Worm (Caenorhabditis elegans) whole organism, L2 larva: Measurements from ENCODE around the gene T09F5.2.
A peak's percentile ranks its signal among the peaks of the same experiment; 100 is the strongest.

Experiments used
- C34F6.9 ChIP-seq: fragments of 150-350 bp; optimal IDR thresholded peaks from 2 replicates; lab custom pipeline; 2014; ENCODE audit warnings: missing biosample characterization, missing genetic modification characterization
- F13H6.1 ChIP-seq: sonication (generic microtip); optimal IDR thresholded peaks from 2 replicates; lab custom pipeline; 2016; ENCODE audit warnings: missing genetic modification characterization, missing compliant biosample characterization
- R02D3.7 ChIP-seq: fragments of 150-350 bp; optimal IDR thresholded peaks from 2 replicates; lab custom pipeline; 2014; ENCODE audit warnings: missing biosample characterization, missing genetic modification characterization
- Y55F3AM.14 ChIP-seq: fragments of 200-800 bp; sonication (Bioruptor generic); optimal IDR thresholded peaks from 2 replicates; lab custom pipeline; 2018; ENCODE audit warnings: mild to moderate bottlenecking, missing genetic modification characterization, missing compliant biosample characterization
- ZK546.5 ChIP-seq: sonication (generic microtip); optimal IDR thresholded peaks from 2 replicates; lab custom pipeline; 2017; ENCODE audit warnings: missing biosample characterization, missing genetic modification characterization
- aly-2 ChIP-seq: fragments of 150-350 bp; optimal IDR thresholded peaks from 2 replicates; lab custom pipeline; 2014; ENCODE audit warnings: missing biosample characterization, missing genetic modification characterization
- ama-1 ChIP-seq: fragments of 150-350 bp; optimal IDR thresholded peaks from 2 replicates; lab custom pipeline; 2018; ENCODE audit warnings: inconsistent platforms
- blmp-1 ChIP-seq: sonication (generic microtip); optimal IDR thresholded peaks from 2 replicates; lab custom pipeline; 2017; ENCODE audit warnings: missing genetic modification characterization, mild to moderate bottlenecking, missing compliant biosample characterization, antibody characterized with exemption, moderate library complexity; ENCODE audit not compliant: insufficient read depth
- ceh-82 ChIP-seq: fragments of 150-350 bp; optimal IDR thresholded peaks from 2 replicates; lab custom pipeline; 2014; ENCODE audit warnings: missing biosample characterization, missing genetic modification characterization
- crh-2 ChIP-seq: sonication (generic microtip); optimal IDR thresholded peaks from 2 replicates; lab custom pipeline; 2017; ENCODE audit warnings: missing biosample characterization, missing genetic modification characterization
- dmd-4 ChIP-seq: sonication (generic microtip); optimal IDR thresholded peaks from 2 replicates; lab custom pipeline; 2017; ENCODE audit warnings: missing biosample characterization, missing genetic modification characterization
- egl-27 ChIP-seq: sonication (generic microtip); optimal IDR thresholded peaks from 3 replicates; lab custom pipeline; 2017; ENCODE audit warnings: missing biosample characterization, missing genetic modification reagents, missing genetic modification characterization
- elt-1 ChIP-seq: fragments of 150-350 bp; optimal IDR thresholded peaks from 2 replicates; lab custom pipeline; 2014; ENCODE audit warnings: missing biosample characterization, missing genetic modification characterization
- elt-3 ChIP-seq: sonication (generic microtip); optimal IDR thresholded peaks from 2 replicates; lab custom pipeline; 2017; ENCODE audit warnings: missing biosample characterization, missing genetic modification characterization
- fos-1 ChIP-seq: fragments of 150-350 bp; optimal IDR thresholded peaks from 2 replicates; lab custom pipeline; 2014; ENCODE audit warnings: missing biosample characterization, missing genetic modification characterization
- gmeb-1 ChIP-seq: fragments of 150-350 bp; optimal IDR thresholded peaks from 2 replicates; lab custom pipeline; 2014; ENCODE audit warnings: missing biosample characterization, missing genetic modification characterization
- lin-11 ChIP-seq: fragments of 150-350 bp; sonication (generic microtip); optimal IDR thresholded peaks from 2 replicates; lab custom pipeline; 2014; ENCODE audit warnings: missing biosample characterization, missing genetic modification characterization, inconsistent platforms, mixed read lengths
- lin-13 ChIP-seq: fragments of 150-350 bp; optimal IDR thresholded peaks from 2 replicates; lab custom pipeline; 2014; ENCODE audit warnings: missing biosample characterization, missing genetic modification reagents, missing genetic modification characterization
- lin-39 ChIP-seq: fragments of 150-350 bp; optimal IDR thresholded peaks from 2 replicates; lab custom pipeline; 2014; ENCODE audit warnings: missing biosample characterization, missing genetic modification reagents, missing genetic modification characterization
- lsy-2 ChIP-seq, 2 experiments: fragments of 150-350 bp in 1 of 2; sonication (generic microtip) in 1 of 2; optimal IDR thresholded peaks; 2 replicates each; lab custom pipeline; 2014 to 2017; ENCODE audit warnings: missing biosample characterization in 2 of 2, missing genetic modification characterization in 2 of 2
- mab-5 ChIP-seq: fragments of 150-350 bp; optimal IDR thresholded peaks from 2 replicates; lab custom pipeline; 2014; ENCODE audit warnings: missing biosample characterization, missing genetic modification characterization
- mbf-1 ChIP-seq: sonication (generic microtip); optimal IDR thresholded peaks from 2 replicates; lab custom pipeline; 2017; ENCODE audit warnings: missing biosample characterization, missing genetic modification characterization
- mdl-1 ChIP-seq, 2 experiments: fragments of 150-350 bp in 1 of 2; sonication (generic microtip) in 1 of 2; optimal IDR thresholded peaks; 2 replicates each; lab custom pipeline; 2017; ENCODE audit warnings: missing biosample characterization in 2 of 2, missing genetic modification characterization in 2 of 2
- nhr-10 ChIP-seq: sonication (generic microtip); optimal IDR thresholded peaks from 2 replicates; lab custom pipeline; 2017; ENCODE audit warnings: missing biosample characterization, missing genetic modification characterization
- nhr-11 ChIP-seq: fragments of 150-350 bp; optimal IDR thresholded peaks from 2 replicates; lab custom pipeline; 2014; ENCODE audit warnings: missing biosample characterization, missing genetic modification characterization
- nhr-12 ChIP-seq: fragments of 150-350 bp; optimal IDR thresholded peaks from 2 replicates; lab custom pipeline; 2014; ENCODE audit warnings: missing biosample characterization, missing genetic modification characterization
- nhr-129 ChIP-seq: fragments of 150-350 bp; optimal IDR thresholded peaks from 2 replicates; lab custom pipeline; 2014; ENCODE audit warnings: missing biosample characterization, missing genetic modification characterization
- nhr-21 ChIP-seq: fragments of 150-350 bp; optimal IDR thresholded peaks from 2 replicates; lab custom pipeline; 2014; ENCODE audit warnings: missing biosample characterization, missing genetic modification characterization
- nhr-23 ChIP-seq: fragments of 150-350 bp; optimal IDR thresholded peaks from 2 replicates; lab custom pipeline; 2014; ENCODE audit warnings: missing biosample characterization, missing genetic modification reagents, missing genetic modification characterization
- nhr-237 ChIP-seq: fragments of 150-350 bp; optimal IDR thresholded peaks from 2 replicates; lab custom pipeline; 2014; ENCODE audit warnings: missing biosample characterization, missing genetic modification characterization
- nhr-25 ChIP-seq: fragments of 150-350 bp; sonication (generic microtip); optimal IDR thresholded peaks from 3 replicates; lab custom pipeline; 2014; ENCODE audit warnings: missing biosample characterization, missing genetic modification characterization
- nhr-6 ChIP-seq: fragments of 150-350 bp; optimal IDR thresholded peaks from 2 replicates; lab custom pipeline; 2014; ENCODE audit warnings: missing biosample characterization, missing genetic modification characterization
- nhr-77 ChIP-seq: fragments of 150-350 bp; optimal IDR thresholded peaks from 2 replicates; lab custom pipeline; 2014; ENCODE audit warnings: missing biosample characterization, missing genetic modification characterization
- peb-1 ChIP-seq: fragments of 150-350 bp; optimal IDR thresholded peaks from 2 replicates; lab custom pipeline; 2014; ENCODE audit warnings: missing biosample characterization, missing genetic modification characterization
- sem-4 ChIP-seq: fragments of 150-350 bp; optimal IDR thresholded peaks from 2 replicates; lab custom pipeline; 2014; ENCODE audit warnings: missing biosample characterization, missing genetic modification reagents, missing genetic modification characterization
- skn-1 ChIP-seq: sonication (generic microtip); optimal IDR thresholded peaks from 2 replicates; lab custom pipeline; 2017; ENCODE audit warnings: missing biosample characterization, missing genetic modification characterization
- sma-3 ChIP-seq: sonication (generic microtip); optimal IDR thresholded peaks from 2 replicates; lab custom pipeline; 2016; ENCODE audit warnings: missing genetic modification reagents, missing genetic modification characterization, missing compliant biosample characterization
- sma-9 ChIP-seq, 2 experiments: fragments of 150-350 bp in 1 of 2; sonication (generic microtip) in 1 of 2; optimal IDR thresholded peaks; 2 replicates each; lab custom pipeline; 2014 to 2016; ENCODE audit warnings: missing genetic modification characterization in 2 of 2, mild to moderate bottlenecking in 1 of 2, missing biosample characterization in 1 of 2, missing compliant biosample characterization in 1 of 2, missing genetic modification reagents in 1 of 2, moderate library complexity in 1 of 2
- snpc-4 ChIP-seq: fragments of 150-350 bp; optimal IDR thresholded peaks from 2 replicates; lab custom pipeline; 2014; ENCODE audit warnings: missing biosample characterization, missing genetic modification characterization
- unc-39 ChIP-seq: fragments of 150-350 bp; optimal IDR thresholded peaks from 2 replicates; lab custom pipeline; 2014; ENCODE audit warnings: missing biosample characterization, missing genetic modification characterization
- unc-55 ChIP-seq: fragments of 150-350 bp; sonication (generic microtip); optimal IDR thresholded peaks from 3 replicates; lab custom pipeline; 2014; ENCODE audit warnings: missing biosample characterization, missing genetic modification reagents, missing genetic modification characterization
- unc-62 ChIP-seq: fragments of 150-350 bp; optimal IDR thresholded peaks from 2 replicates; lab custom pipeline; 2014; ENCODE audit warnings: missing biosample characterization, missing genetic modification reagents, missing genetic modification characterization
- zag-1 ChIP-seq: fragments of 150-350 bp; optimal IDR thresholded peaks from 2 replicates; lab custom pipeline; 2014; ENCODE audit warnings: missing biosample characterization, missing genetic modification characterization
- ztf-1 ChIP-seq: fragments of 200-800 bp; sonication (Bioruptor generic); conservative IDR thresholded peaks from 2 replicates; pipeline ENCODE4 v1.3.6; 2022; ENCODE audit warnings: missing genetic modification characterization, missing compliant biosample characterization
- ztf-11 ChIP-seq: sonication (generic microtip); optimal IDR thresholded peaks from 2 replicates; lab custom pipeline; 2017; ENCODE audit warnings: missing biosample characterization, missing genetic modification characterization
- ztf-4 ChIP-seq: fragments of 150-350 bp; optimal IDR thresholded peaks from 2 replicates; lab custom pipeline; 2014; ENCODE audit warnings: missing biosample characterization, missing genetic modification characterization

T09F5.2 gene

ce11 chrV:15186259-15186927, 35.6 kb downstream of the T09F5.2 start, which contains the start of gene Y75B12B.3:
Y75B12B.3 (minus strand) TSS chrV:15186279.
- TF ChIP-seq lin-13 (GFP tag; lab: Kevin White, UChicago) = no peak
- no peak for TF ChIP-seq skn-1 (tag; lab: Kevin White, UChicago)
- no peak for TF ChIP-seq blmp-1
- TF ChIP-seq sma-3 (GFP tag; lab: Kevin White, UChicago) = no peak
- TF ChIP-seq ZK546.5 (tag; lab: Kevin White, UChicago) = no peak
- TF ChIP-seq nhr-77 = no peak
- TF ChIP-seq ama-1 (lab: Kevin White, UChicago) = peak; percentile 75
- no peak for TF ChIP-seq lin-39 (tag; lab: Kevin White, UChicago)
- no peak for TF ChIP-seq nhr-6 (tag; lab: Kevin White, UChicago)
- TF ChIP-seq Y55F3AM.14 (GFP tag; lab: Kevin White, UChicago) = no peak
- TF ChIP-seq lsy-2 (tag; optimal IDR thresholded peaks at IDR 0.05; lab: Kevin White, UChicago) = peak in 1 of 2 experiments; percentile 29
- no peak for TF ChIP-seq nhr-237 (tag; lab: Kevin White, UChicago)
- no peak for TF ChIP-seq R02D3.7 (tag; lab: Kevin White, UChicago)
- TF ChIP-seq C34F6.9 (tag; lab: Kevin White, UChicago) = no peak
- no peak for TF ChIP-seq mbf-1 (tag; lab: Kevin White, UChicago)
- TF ChIP-seq, all 48 proteins: peak for 2

ce11 chrV:15187083-15188057, 36.6 kb downstream of the T09F5.2 start, which contains the start of the genes cyn-7 and bath-36:
cyn-7 (minus strand) TSS chrV:15187378.
bath-36 (plus strand) TSS chrV:15187888.
- TF ChIP-seq ztf-1 = no peak
- TF ChIP-seq nhr-12 (tag; lab: Kevin White, UChicago) = no peak
- peak; percentile 70 for TF ChIP-seq egl-27 (tag; lab: Kevin White, UChicago)
- TF ChIP-seq dmd-4 (tag; lab: Kevin White, UChicago) = no peak
- peak; percentile 71 for TF ChIP-seq nhr-129 (tag; lab: Kevin White, UChicago)
- peak; percentile 75 for TF ChIP-seq nhr-25 (tag; lab: Kevin White, UChicago)
- no peak for TF ChIP-seq zag-1 (tag; lab: Kevin White, UChicago)
- peak; percentile 89 for TF ChIP-seq fos-1 (tag; lab: Kevin White, UChicago)
- peak; percentile 28 for TF ChIP-seq snpc-4 (tag; lab: Kevin White, UChicago)
- TF ChIP-seq sma-3 (GFP tag; lab: Kevin White, UChicago) = peak; percentile 88
- peak; percentile 86 for TF ChIP-seq C34F6.9 (tag; lab: Kevin White, UChicago)
- no peak for TF ChIP-seq unc-39 (tag; lab: Kevin White, UChicago)
- peak; percentile 24 for TF ChIP-seq sem-4 (tag; lab: Kevin White, UChicago)
- TF ChIP-seq nhr-77 = no peak
- TF ChIP-seq R02D3.7 (tag; lab: Kevin White, UChicago) = peak; percentile 9
- TF ChIP-seq sma-9 (GFP tag; optimal IDR thresholded peaks at IDR 0.05; lab: Kevin White, UChicago) = peak; percentile 72
- TF ChIP-seq sma-9 (tag; optimal IDR thresholded peaks at IDR 0.05; lab: Kevin White, UChicago) = no peak
- TF ChIP-seq crh-2 (tag; lab: Kevin White, UChicago) = peak; percentile 82
- no peak for TF ChIP-seq nhr-237 (tag; lab: Kevin White, UChicago)
- TF ChIP-seq nhr-23 (tag; lab: Kevin White, UChicago) = no peak
- no peak for TF ChIP-seq mbf-1 (tag; lab: Kevin White, UChicago)
- no peak for TF ChIP-seq nhr-10
- no peak for TF ChIP-seq unc-62
- TF ChIP-seq ztf-4 (tag; lab: Kevin White, UChicago) = peak; percentile 34
- TF ChIP-seq lin-39 (tag; lab: Kevin White, UChicago) = no peak
- TF ChIP-seq nhr-6 (tag; lab: Kevin White, UChicago) = no peak
- no peak for TF ChIP-seq ceh-82 (tag; lab: Kevin White, UChicago)
- TF ChIP-seq lin-11 (tag; lab: Kevin White, UChicago) = no peak
- peak; percentile 61 for TF ChIP-seq nhr-21 (tag; lab: Kevin White, UChicago)
- no peak for TF ChIP-seq ama-1 (lab: Kevin White, UChicago)
- peak; percentile 86 for TF ChIP-seq blmp-1
- no peak for TF ChIP-seq ZK546.5 (tag; lab: Kevin White, UChicago)
- no peak for TF ChIP-seq nhr-11
- TF ChIP-seq ztf-11 (tag; lab: Kevin White, UChicago) = no peak
- peak; percentile 67 for TF ChIP-seq unc-55 (GFP tag; lab: Kevin White, UChicago)
- TF ChIP-seq elt-3 (tag; lab: Kevin White, UChicago) = no peak
- TF ChIP-seq skn-1 (tag; lab: Kevin White, UChicago) = no peak
- no peak for TF ChIP-seq elt-1 (tag; lab: Kevin White, UChicago)
- peak; percentile 86 for TF ChIP-seq gmeb-1 (tag; lab: Kevin White, UChicago)
- TF ChIP-seq F13H6.1 (tag; lab: Kevin White, UChicago) = peak; percentile 78
- TF ChIP-seq mab-5 = peak; percentile 3
- TF ChIP-seq mdl-1 (tag; optimal IDR thresholded peaks at IDR 0.05; lab: Kevin White, UChicago) = peak in 1 of 2 experiments; percentile 18
- TF ChIP-seq lin-13 (GFP tag; lab: Kevin White, UChicago) = peak; percentile 70
- TF ChIP-seq peb-1 (tag; lab: Kevin White, UChicago) = no peak
- TF ChIP-seq lsy-2 (tag; optimal IDR thresholded peaks at IDR 0.05; lab: Kevin White, UChicago) = peak; percentile 71 to 87
- no peak for TF ChIP-seq aly-2
